Fruit fly (Drosophila melanogaster) whole organism, adult: ENCODE results near the gene Pgant35A.

Experiments
- CG14711 ChIP-seq: fragments of 200-800 bp; sonication (Bioruptor generic); optimal IDR thresholded peaks from 2 replicates; lab custom pipeline; 2018; ENCODE audit warnings: missing biosample characterization, mild to moderate bottlenecking, missing genetic modification characterization, moderate library complexity
- CG5204 ChIP-seq: fragments of 200-800 bp; sonication (Bioruptor generic); optimal IDR thresholded peaks from 2 replicates; lab custom pipeline; 2016; ENCODE audit warnings: missing biosample characterization, missing genetic modification characterization
- Hr96 ChIP-seq: fragments of 200-800 bp; sonication (Bioruptor generic); optimal IDR thresholded peaks from 2 replicates; lab custom pipeline; 2016; ENCODE audit warnings: missing biosample characterization, missing genetic modification characterization
- cnc ChIP-seq, 2 experiments: fragments of >200 bp; optimal IDR thresholded peaks; 2 replicates each; lab custom pipeline; 2017
- ovo ChIP-seq: fragments of 200-800 bp; sonication (Bioruptor generic); optimal IDR thresholded peaks from 2 replicates; lab custom pipeline; 2016; ENCODE audit warnings: missing biosample characterization, missing genetic modification characterization
- toe ChIP-seq: fragments of 200-800 bp; sonication (Bioruptor generic); optimal IDR thresholded peaks from 2 replicates; lab custom pipeline; 2016; ENCODE audit warnings: missing biosample characterization, missing genetic modification characterization

dm6 chr2L:14373250-14373649, 14.2 kb downstream of the Pgant35A start:
- TF ChIP-seq cnc (optimal IDR thresholded peaks at IDR 0.05; lab: Kevin White, UChicago) = no peak
- TF ChIP-seq toe (GFP tag; lab: Kevin White, UChicago) = no peak
- TF ChIP-seq Hr96 = no peak
- no peak for TF ChIP-seq CG14711
- no peak for TF ChIP-seq CG5204
- TF ChIP-seq ovo (GFP tag; lab: Kevin White, UChicago) = no peak
